Worm (Caenorhabditis elegans) whole organism, L2 larva: ENCODE results near the gene Y113G7B.15.

Experiments used
- ceh-82 ChIP-seq: fragments of 150-350 bp; optimal IDR thresholded peaks from 2 replicates; lab custom pipeline; 2014; ENCODE audit warnings: missing biosample characterization, missing genetic modification characterization
- lin-13 ChIP-seq: fragments of 150-350 bp; optimal IDR thresholded peaks from 2 replicates; lab custom pipeline; 2014; ENCODE audit warnings: missing biosample characterization, missing genetic modification reagents, missing genetic modification characterization
- nhr-10 ChIP-seq: sonication (generic microtip); optimal IDR thresholded peaks from 2 replicates; lab custom pipeline; 2017; ENCODE audit warnings: missing biosample characterization, missing genetic modification characterization
- nhr-11 ChIP-seq: fragments of 150-350 bp; optimal IDR thresholded peaks from 2 replicates; lab custom pipeline; 2014; ENCODE audit warnings: missing biosample characterization, missing genetic modification characterization
- nhr-21 ChIP-seq: fragments of 150-350 bp; optimal IDR thresholded peaks from 2 replicates; lab custom pipeline; 2014; ENCODE audit warnings: missing biosample characterization, missing genetic modification characterization
- nhr-6 ChIP-seq: fragments of 150-350 bp; optimal IDR thresholded peaks from 2 replicates; lab custom pipeline; 2014; ENCODE audit warnings: missing biosample characterization, missing genetic modification characterization
- nhr-77 ChIP-seq: fragments of 150-350 bp; optimal IDR thresholded peaks from 2 replicates; lab custom pipeline; 2014; ENCODE audit warnings: missing biosample characterization, missing genetic modification characterization
- unc-55 ChIP-seq: fragments of 150-350 bp; sonication (generic microtip); optimal IDR thresholded peaks from 3 replicates; lab custom pipeline; 2014; ENCODE audit warnings: missing biosample characterization, missing genetic modification reagents, missing genetic modification characterization
- unc-62 ChIP-seq: fragments of 150-350 bp; optimal IDR thresholded peaks from 2 replicates; lab custom pipeline; 2014; ENCODE audit warnings: missing biosample characterization, missing genetic modification reagents, missing genetic modification characterization
- zag-1 ChIP-seq: fragments of 150-350 bp; optimal IDR thresholded peaks from 2 replicates; lab custom pipeline; 2014; ENCODE audit warnings: missing biosample characterization, missing genetic modification characterization

DNA sequence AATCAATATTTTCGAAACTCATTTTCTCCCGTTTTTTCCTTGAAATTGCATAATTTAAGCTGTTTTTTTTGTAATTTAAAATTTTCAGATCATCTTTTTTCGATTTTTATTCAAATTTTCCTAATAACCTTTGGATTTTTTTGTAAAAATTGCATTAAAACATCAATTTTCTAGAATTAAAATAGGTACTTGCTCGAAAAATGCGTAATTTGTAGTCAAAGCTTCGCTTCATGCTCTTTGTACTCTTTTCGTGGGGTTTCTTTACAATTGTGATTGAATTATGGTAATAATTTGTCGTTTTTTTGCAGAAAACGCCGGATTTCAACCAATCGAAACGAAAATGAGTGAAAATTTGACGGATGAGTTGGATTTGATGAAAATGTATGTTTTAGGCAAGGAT, 34.7 kb downstream of the Y113G7B.15 start, which contains the start of gene fog-2:
- TF ChIP-seq nhr-10 (tag; lab: Kevin White, UChicago) (no peak), ceh-82 (tag; lab: Kevin White, UChicago) (no peak), nhr-11 (tag; lab: Kevin White, UChicago) (no peak), unc-55 (GFP tag; lab: Kevin White, UChicago) (no peak), nhr-77 (tag; lab: Kevin White, UChicago) (no peak), unc-62 (GFP tag; lab: Kevin White, UChicago) (no peak), nhr-21 (no peak), zag-1 (no peak), lin-13 (GFP tag; lab: Kevin White, UChicago) (no peak), nhr-6 (tag; lab: Kevin White, UChicago) (no peak)
